Worm (Caenorhabditis elegans) whole organism, L4/young adult: ENCODE results near the gene nhr-241.

Experiments
- dao-5 ChIP-seq: sonication (generic microtip); optimal IDR thresholded peaks from 2 replicates; lab custom pipeline; 2016; ENCODE audit warnings: missing genotype, missing genetic modification characterization, moderate library complexity, missing compliant biosample characterization
- him-1 ChIP-seq: sonication (generic microtip); optimal IDR thresholded peaks from 2 replicates; lab custom pipeline; 2016; ENCODE audit warnings: missing genotype, missing genetic modification reagents, missing genetic modification characterization, missing compliant biosample characterization

DNA sequence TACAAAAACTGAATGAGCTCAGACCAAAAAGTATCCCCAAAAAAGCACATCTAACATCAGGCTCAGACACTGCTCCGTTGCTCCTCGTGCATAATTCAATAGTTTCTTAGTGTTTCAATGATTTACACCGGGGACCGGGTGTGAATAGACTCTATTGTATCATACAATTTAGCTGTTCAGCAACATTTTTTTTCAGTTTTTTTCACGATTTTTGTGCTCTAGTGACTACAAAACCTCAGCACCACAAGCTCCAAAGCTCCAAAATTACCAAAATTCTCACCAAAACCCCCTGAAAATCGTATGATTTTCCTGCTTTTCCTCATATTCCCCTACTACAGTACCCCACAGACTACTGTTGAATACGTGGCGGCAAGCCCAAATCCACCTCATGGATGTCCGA is 49.2 kb upstream of the nhr-241 start, which contains the start of gene egas-2:
- TF ChIP-seq him-1 (no peak), dao-5 (tag; lab: Kevin White, UChicago) (no peak)
